Worm (Caenorhabditis elegans): ENCODE measurements around the gene Y82E9BR.18.

The Y82E9BR.18 gene

ce11 chrIII:1424305-1424704 is 59.0 kb downstream of the Y82E9BR.18 start (continued):
- TF ChIP-seq D2030.7 (GFP tag; IDR thresholded peaks at IDR 0.05) (peak; percentile 82), aptf-3 (GFP tag; IDR thresholded peaks at IDR 0.05) (no peak; the same call in 1 of the 2 replicates), nhr-27 (tag; optimal IDR thresholded peaks at IDR 0.05) (peak; percentile 31), sptf-2 (GFP tag; optimal IDR thresholded peaks at IDR 0.05) (no peak), madf-6 (GFP tag; IDR thresholded peaks at IDR 0.05) (peak; percentile 64; the same call in 1 of the 2 replicates), F10E7.11 (tag; optimal IDR thresholded peaks at IDR 0.05) (peak; percentile 59), nhr-120 (GFP tag; IDR thresholded peaks at IDR 0.05) (no peak)

- TF ChIP-seq zfh-2 (GFP tag; conservative IDR thresholded peaks at IDR 0.05) (peak; percentile 60; the same call in 1 of the 2 replicates), snpc-1.3 (tag; optimal IDR thresholded peaks at IDR 0.05; ENCODE audit: insufficient read depth) (no peak)
Measured at ce11 chrIII:1421436-1421835, 61.9 kb downstream of the Y82E9BR.18 start.

- peak; percentile 39 for TF ChIP-seq F33H1.4 (GFP tag; IDR thresholded peaks at IDR 0.05)
- TF ChIP-seq D2030.7 (GFP tag; IDR thresholded peaks at IDR 0.05), result peak; percentile 53
- peak; percentile 55 for TF ChIP-seq efl-1 (GFP tag; optimal IDR thresholded peaks at IDR 0.05)
- TF ChIP-seq madf-6 (GFP tag; IDR thresholded peaks at IDR 0.05), result peak; percentile 43
- TF ChIP-seq dpl-1 (GFP tag; optimal IDR thresholded peaks at IDR 0.05), result peak; percentile 41
Measured at ce11 chrIII:1420357-1420814, 62.9 kb downstream of the Y82E9BR.18 start.

ce11 chrIII:1419700-1420356 is 63.5 kb downstream of the Y82E9BR.18 start:
- peak; percentile 87 for TF ChIP-seq F52B5.7 (tag; optimal IDR thresholded peaks at IDR 0.05)
- TF ChIP-seq bed-1 (GFP tag; IDR thresholded peaks at IDR 0.05), result no peak
- TF ChIP-seq F33H1.4 (GFP tag; IDR thresholded peaks at IDR 0.05), result peak; percentile 57; the same call in 1 of the 2 replicates
- no peak for TF ChIP-seq ztf-28 (GFP tag; IDR thresholded peaks at IDR 0.05)
- peak; percentile 69 for TF ChIP-seq tbp1 (GFP tag; optimal IDR thresholded peaks at IDR 0.05)
- peak; percentile 98 for TF ChIP-seq Y53G8AR.9 (GFP tag; conservative IDR thresholded peaks at IDR 0.05)
- peak; percentile 75 for TF ChIP-seq gei-17 (GFP tag; optimal IDR thresholded peaks at IDR 0.05)
- TF ChIP-seq dpff-1 (tag; optimal IDR thresholded peaks at IDR 0.05), result peak; percentile 81
- peak; percentile 46 to 74 for TF ChIP-seq let-607 (tag; optimal IDR thresholded peaks at IDR 0.05)
- peak; percentile 71 for TF ChIP-seq lsl-1 (GFP tag; optimal IDR thresholded peaks at IDR 0.05)
- TF ChIP-seq hsf-1 (GFP tag; IDR thresholded peaks at IDR 0.05), result peak; percentile 79
- peak; percentile 85; the same call in 1 of the 2 replicates for TF ChIP-seq Y95B8A.8 (GFP tag; IDR thresholded peaks at IDR 0.05)
- TF ChIP-seq tbx-9 (tag; optimal IDR thresholded peaks at IDR 0.05; ENCODE audit: borderline replicate concordance), result no peak
- peak; percentile 58; the same call in 1 of the 2 replicates for TF ChIP-seq D2030.7 (GFP tag; IDR thresholded peaks at IDR 0.05)
- peak; percentile 41 for TF ChIP-seq mel-28 (tag; optimal IDR thresholded peaks at IDR 0.05; ENCODE audit: borderline replicate concordance)
- TF ChIP-seq B0019.2 (GFP tag; conservative IDR thresholded peaks at IDR 0.05), result no peak
- TF ChIP-seq ceh-58 (GFP tag; IDR thresholded peaks at IDR 0.05), result no peak
- peak; percentile 83 for TF ChIP-seq lin-54 (GFP tag; optimal IDR thresholded peaks at IDR 0.05)
- peak; percentile 51 for TF ChIP-seq dox-1 (GFP tag; IDR thresholded peaks at IDR 0.05)
- TF ChIP-seq rcor-1 (GFP tag; IDR thresholded peaks at IDR 0.05), result peak; percentile 85
- TF ChIP-seq somi-1 (GFP tag; optimal IDR thresholded peaks at IDR 0.05), result peak; percentile 44
- TF ChIP-seq dpl-1 (GFP tag; optimal IDR thresholded peaks at IDR 0.05), result no peak
- TF ChIP-seq nfya-1 (tag; optimal IDR thresholded peaks at IDR 0.05; ENCODE audit: borderline replicate concordance, insufficient read depth), result no peak
- peak; percentile 94 for TF ChIP-seq F39B2.1 (GFP tag; IDR thresholded peaks at IDR 0.05)
- no peak for TF ChIP-seq F22D6.2 (tag; optimal IDR thresholded peaks at IDR 0.05)
- 0 out of 2 replicates have a peak, but pooled peaks have one; percentile 39 for TF ChIP-seq aptf-3 (GFP tag; IDR thresholded peaks at IDR 0.05)
- peak; percentile 59 for TF ChIP-seq zfh-2 (GFP tag; conservative IDR thresholded peaks at IDR 0.05)
- TF ChIP-seq lin-35 (GFP tag; optimal IDR thresholded peaks at IDR 0.05), result peak in 2 of 3 experiments; percentile 44 to 49
- TF ChIP-seq unc-62 (GFP tag; optimal IDR thresholded peaks at IDR 0.05), result no peak
- no peak for TF ChIP-seq bed-2 (GFP tag; IDR thresholded peaks at IDR 0.05)
- no peak for TF ChIP-seq ceh-27 (GFP tag; optimal IDR thresholded peaks at IDR 0.05)
- TF ChIP-seq nhr-120 (GFP tag; IDR thresholded peaks at IDR 0.05), result peak; percentile 72; the same call in 1 of the 2 replicates
- TF ChIP-seq ztf-25 (GFP tag; IDR thresholded peaks at IDR 0.05), result no peak
- TF ChIP-seq mcd-1 (GFP tag; IDR thresholded peaks at IDR 0.05), result peak; percentile 77

Data from whole organism, young adult.